Fruit fly (Drosophila melanogaster): ENCODE data around the gene CG5646.

CG5646 gene

dm6 chr3R:27554964-27555363, 6.2 kb downstream of the CG5646 start (continued):
- no peak for TF ChIP-seq NC2α (GFP tag; optimal IDR thresholded peaks at IDR 0.05)
- TF ChIP-seq zfh1 (GFP tag; IDR thresholded peaks at IDR 0.05): peak; percentile 83
- TF ChIP-seq bab2 (GFP tag; optimal IDR thresholded peaks at IDR 0.05): peak; percentile 72
- peak in 1 of 2 experiments; percentile 90 for TF ChIP-seq eve (GFP tag; optimal IDR thresholded peaks at IDR 0.05)
- peak; percentile 29 for TF ChIP-seq CG7745 (tag; optimal IDR thresholded peaks at IDR 0.05)
- TF ChIP-seq maf-S (GFP tag; optimal IDR thresholded peaks at IDR 0.05): peak; percentile 58
- peak; percentile 71 for TF ChIP-seq trem (tag; optimal IDR thresholded peaks at IDR 0.05)
- peak; percentile 54 for TF ChIP-seq CG17802 (tag; optimal IDR thresholded peaks at IDR 0.05)
- TF ChIP-seq CG8388 (GFP tag; optimal IDR thresholded peaks at IDR 0.05): peak; percentile 82
- TF ChIP-seq CG15479 (GFP tag; optimal IDR thresholded peaks at IDR 0.05): no peak
- peak; percentile 11; the same call in 1 of the 2 replicates for TF ChIP-seq Ravus (GFP tag; IDR thresholded peaks at IDR 0.05)
- no peak for TF ChIP-seq vfl (GFP tag; optimal IDR thresholded peaks at IDR 0.05)
- peak; percentile 80 for TF ChIP-seq CG12219 (GFP tag; optimal IDR thresholded peaks at IDR 0.05)
- TF ChIP-seq CG6854 (GFP tag; optimal IDR thresholded peaks at IDR 0.05): peak; percentile 34
- peak; percentile 75 for TF ChIP-seq CG17385 (GFP tag; optimal IDR thresholded peaks at IDR 0.05)
- no peak for TF ChIP-seq CG3065 (GFP tag; optimal IDR thresholded peaks at IDR 0.05)
- peak; percentile 69; the same call in 1 of the 2 replicates for TF ChIP-seq ranshi (GFP tag; IDR thresholded peaks at IDR 0.05)
- no peak for TF ChIP-seq lbe (GFP tag; optimal IDR thresholded peaks at IDR 0.05)
- TF ChIP-seq Atf3 (GFP tag; optimal IDR thresholded peaks at IDR 0.05): peak; percentile 63
- TF ChIP-seq hbn (GFP tag; IDR thresholded peaks at IDR 0.05; ENCODE audit: partially characterized antibody): no peak
- peak; percentile 35 for TF ChIP-seq CG30020 (tag; optimal IDR thresholded peaks at IDR 0.05)
- peak; percentile 67 for TF ChIP-seq NC2β (GFP tag; optimal IDR thresholded peaks at IDR 0.05)
- peak; percentile 61 for TF ChIP-seq lilli (GFP tag; optimal IDR thresholded peaks at IDR 0.05)
- TF ChIP-seq CG13296 (GFP tag; optimal IDR thresholded peaks at IDR 0.05): peak; percentile 74
- TF ChIP-seq Ptx1 (GFP tag; IDR thresholded peaks at IDR 0.05): peak; percentile 85
- peak; percentile 83 for TF ChIP-seq ATbp (GFP tag; optimal IDR thresholded peaks at IDR 0.05)
- TF ChIP-seq CG3163 (GFP tag; optimal IDR thresholded peaks at IDR 0.05): peak; percentile 39
- peak; percentile 74 for TF ChIP-seq CG10267 (tag; optimal IDR thresholded peaks at IDR 0.05)
- TF ChIP-seq Gug (GFP tag; IDR thresholded peaks at IDR 0.05): peak; percentile 74
- peak; percentile 83 for TF ChIP-seq HLH3B (GFP tag; IDR thresholded peaks at IDR 0.05)
- TF ChIP-seq kay (GFP tag; optimal IDR thresholded peaks at IDR 0.05): peak; percentile 35
- TF ChIP-seq pb (GFP tag; optimal IDR thresholded peaks at IDR 0.05): peak; percentile 27
- TF ChIP-seq eyg (GFP tag; optimal IDR thresholded peaks at IDR 0.05): peak; percentile 51
- TF ChIP-seq unc-4 (GFP tag; IDR thresholded peaks at IDR 0.05; ENCODE audit: partially characterized antibody): no peak
- peak; percentile 40; the same call in 1 of the 2 replicates for TF ChIP-seq Oaz (GFP tag; IDR thresholded peaks at IDR 0.05)
- TF ChIP-seq fu2 (GFP tag; optimal IDR thresholded peaks at IDR 0.05): peak; percentile 46
- TF ChIP-seq CG4820 (GFP tag; optimal IDR thresholded peaks at IDR 0.05): peak; percentile 81
- peak; percentile 34 for TF ChIP-seq Dip3 (GFP tag; optimal IDR thresholded peaks at IDR 0.05)
- TF ChIP-seq cato (GFP tag; optimal IDR thresholded peaks at IDR 0.05; ENCODE audit: borderline replicate concordance): peak; percentile 56
- peak; percentile 42; the same call in 1 of the 2 replicates for TF ChIP-seq dan (GFP tag; IDR thresholded peaks at IDR 0.05)
- TF ChIP-seq CG1602 (GFP tag; optimal IDR thresholded peaks at IDR 0.05): peak; percentile 76
- 0 out of 2 replicates have a peak, but pooled peaks have one; percentile 26 for TF ChIP-seq chm (GFP tag; IDR thresholded peaks at IDR 0.05)
- TF ChIP-seq pita (GFP tag; optimal IDR thresholded peaks at IDR 0.05): no peak
- peak; percentile 52 for TF ChIP-seq CG15514 (GFP tag; optimal IDR thresholded peaks at IDR 0.05)
- peak; percentile 86 for TF ChIP-seq CG15269 (tag; optimal IDR thresholded peaks at IDR 0.05)
- no peak for TF ChIP-seq HLH4C (GFP tag; IDR thresholded peaks at IDR 0.05; ENCODE audit: partially characterized antibody)
- TF ChIP-seq slbo (GFP tag; IDR thresholded peaks at IDR 0.05): peak; percentile 79
- peak; percentile 55 for TF ChIP-seq CG9932 (GFP tag; IDR thresholded peaks at IDR 0.05)
- TF ChIP-seq sima (GFP tag; optimal IDR thresholded peaks at IDR 0.05): peak; percentile 23
- peak; percentile 57; the same call in 1 of the 2 replicates for TF ChIP-seq aop (GFP tag; IDR thresholded peaks at IDR 0.05)
- peak; percentile 81 for TF ChIP-seq CG17361 (GFP tag; IDR thresholded peaks at IDR 0.05)

Measured in whole organism, embryonic.